Fruit fly (Drosophila melanogaster): ENCODE results near the gene Snap24.
A peak's percentile ranks its signal among the peaks of the same experiment; 100 is the strongest.

The Snap24 gene

dm6 chr3R:9771519-9771972 is 8.6 kb upstream of the Snap24 start, which contains the start of gene CG9471 (continued):
- TF ChIP-seq Dek (tag; optimal IDR thresholded peaks at IDR 0.05) (peak; percentile 90), CG7786 (GFP tag; optimal IDR thresholded peaks at IDR 0.05) (peak; percentile 93), Dip2 (GFP tag; IDR thresholded peaks at IDR 0.05) (peak; percentile 25; the same call in 1 of the 2 replicates), ci (GFP tag; IDR thresholded peaks at IDR 0.05) (peak; percentile 94), Lhr (GFP tag; optimal IDR thresholded peaks at IDR 0.05) (peak; percentile 34), tna (GFP tag; IDR thresholded peaks at IDR 0.05; ENCODE audit: partially characterized antibody) (no peak), CG3065 (GFP tag; optimal IDR thresholded peaks at IDR 0.05) (peak; percentile 60), sens (GFP tag) (peak; percentile 98), CG6813 (GFP tag; optimal IDR thresholded peaks at IDR 0.05) (peak; percentile 74), HLH54F (GFP tag; optimal IDR thresholded peaks at IDR 0.05) (peak; percentile 90), CG10462 (GFP tag; optimal IDR thresholded peaks at IDR 0.05) (peak; percentile 83), CG33213 (GFP tag; optimal IDR thresholded peaks at IDR 0.05) (peak; percentile 80), ase (GFP tag; IDR thresholded peaks at IDR 0.05) (peak; percentile 91), CG12659 (GFP tag; optimal IDR thresholded peaks at IDR 0.05) (peak; percentile 93), gro (GFP tag; optimal IDR thresholded peaks at IDR 0.05) (peak; percentile 89), sna (GFP tag; IDR thresholded peaks at IDR 0.05; ENCODE audit: partially characterized antibody) (no peak), corto (GFP tag; optimal IDR thresholded peaks at IDR 0.05) (peak; percentile 86), wek (GFP tag; optimal IDR thresholded peaks at IDR 0.05) (peak; percentile 73), ap (GFP tag; IDR thresholded peaks at IDR 0.05) (peak; percentile 90), onecut (GFP tag; IDR thresholded peaks at IDR 0.05) (peak; percentile 80), CG13287 (GFP tag; IDR thresholded peaks at IDR 0.05; ENCODE audit: partially characterized antibody) (peak; percentile 30; the same call in 1 of the 2 replicates), Hr51 (GFP tag; optimal IDR thresholded peaks at IDR 0.05) (peak; percentile 75 to 92), sqz (GFP tag; optimal IDR thresholded peaks at IDR 0.05) (peak; percentile 80), Dip3 (GFP tag; optimal IDR thresholded peaks at IDR 0.05) (peak; percentile 94), CG17802 (tag; optimal IDR thresholded peaks at IDR 0.05) (peak; percentile 50), kah (GFP tag; optimal IDR thresholded peaks at IDR 0.05) (peak; percentile 76), tap (tag; optimal IDR thresholded peaks at IDR 0.05) (peak; percentile 92), CG7372 (GFP tag; IDR thresholded peaks at IDR 0.05) (peak; percentile 92), CG6791 (GFP tag; IDR thresholded peaks at IDR 0.05; ENCODE audit: partially characterized antibody) (no peak), Hr78 (GFP tag; optimal IDR thresholded peaks at IDR 0.05) (peak in 1 of 2 experiments; percentile 73), ems (GFP tag; optimal IDR thresholded peaks at IDR 0.05) (peak; percentile 85), CG13624 (GFP tag; optimal IDR thresholded peaks at IDR 0.05) (peak; percentile 90), CG9727 (GFP tag; optimal IDR thresholded peaks at IDR 0.05) (peak; percentile 92), ranshi (GFP tag; IDR thresholded peaks at IDR 0.05) (peak; percentile 94), Gug (GFP tag; IDR thresholded peaks at IDR 0.05) (peak; percentile 89), TFAM (GFP tag; optimal IDR thresholded peaks at IDR 0.05) (peak; percentile 38), CG2889 (GFP tag; IDR thresholded peaks at IDR 0.05) (peak; percentile 89), CG3407 (GFP tag; optimal IDR thresholded peaks at IDR 0.05) (peak; percentile 75), Oli (tag; optimal IDR thresholded peaks at IDR 0.05) (peak; percentile 89), nmo (GFP tag; optimal IDR thresholded peaks at IDR 0.05) (peak; percentile 92), CG16779 (GFP tag; IDR thresholded peaks at IDR 0.05) (peak; percentile 90), Nf-YC (tag; optimal IDR thresholded peaks at IDR 0.05) (peak; percentile 82), CG9609 (GFP tag; optimal IDR thresholded peaks at IDR 0.05) (peak; percentile 84), CG2120 (GFP tag; optimal IDR thresholded peaks at IDR 0.05) (peak; percentile 96), CG14050 (GFP tag; IDR thresholded peaks at IDR 0.05) (peak; percentile 90), gce (GFP tag; IDR thresholded peaks at IDR 0.05) (peak; percentile 80; the same call in 2 of the 3 replicates), vnd (GFP tag; IDR thresholded peaks at IDR 0.05; ENCODE audit: partially characterized antibody) (no peak), ara (GFP tag; IDR thresholded peaks at IDR 0.05) (peak; percentile 91), CG11247 (GFP tag; IDR thresholded peaks at IDR 0.05) (peak; percentile 90), Ptx1 (GFP tag; IDR thresholded peaks at IDR 0.05) (peak; percentile 96)

Measured in whole organism, embryonic.